Worm (Caenorhabditis elegans) whole organism, L4/young adult: ENCODE results near the gene clec-119.

Experiments
- W03F9.2 ChIP-seq: fragments of 150-350 bp; optimal IDR thresholded peaks from 2 replicates; lab custom pipeline; 2014; ENCODE audit warnings: missing biosample characterization, missing genetic modification characterization
- dao-5 ChIP-seq: sonication (generic microtip); optimal IDR thresholded peaks from 2 replicates; lab custom pipeline; 2016; ENCODE audit warnings: missing genotype, missing genetic modification characterization, moderate library complexity, missing compliant biosample characterization
- him-1 ChIP-seq: sonication (generic microtip); optimal IDR thresholded peaks from 2 replicates; lab custom pipeline; 2016; ENCODE audit warnings: missing genotype, missing genetic modification reagents, missing genetic modification characterization, missing compliant biosample characterization

clec-119 gene

ce11 chrII:1298169-1298568, 42.4 kb downstream of the clec-119 start, which contains the start of gene Y57G7A.1:
Gene Y57G7A.1, plus strand, starts transcription at chrII:1298469.
- TF ChIP-seq dao-5 (tag; lab: Kevin White, UChicago) (no peak), W03F9.2 (tag; lab: Kevin White, UChicago) (no peak), him-1 (tag; lab: Kevin White, UChicago) (no peak)

- TF ChIP-seq him-1 (tag; lab: Kevin White, UChicago) = no peak
- no peak for TF ChIP-seq W03F9.2 (tag; lab: Kevin White, UChicago)
Measured at ce11 chrII:1301554-1301953, 45.8 kb downstream of the clec-119 start, which contains the start of gene glb-31. Gene glb-31, minus strand, starts transcription at chrII:1301654.

- TF ChIP-seq him-1 (tag; lab: Kevin White, UChicago) = no peak
- TF ChIP-seq W03F9.2 (tag; lab: Kevin White, UChicago) = no peak
- TF ChIP-seq dao-5 (tag; lab: Kevin White, UChicago) = no peak
Measured at ce11 chrII:1306036-1306435, 50.3 kb downstream of the clec-119 start, which contains the start of gene emc-2. Gene emc-2, minus strand, starts transcription at chrII:1306136.

- TF ChIP-seq W03F9.2 (tag; lab: Kevin White, UChicago) (peak; percentile 34), dao-5 (tag; lab: Kevin White, UChicago) (no peak), him-1 (tag; lab: Kevin White, UChicago) (no peak)
Measured at ce11 chrII:1306550-1306949, 50.8 kb downstream of the clec-119 start.
